Fruit fly (Drosophila melanogaster) whole organism, wandering third instar larva: ENCODE results near the gene CG13841.

Experiments
- Abd-B ChIP-seq: fragments of >200 bp; optimal IDR thresholded peaks from 2 replicates; lab custom pipeline; 2017; ENCODE audit warnings: missing biosample characterization, missing genetic modification characterization
- Jra ChIP-seq: sonication (Bioruptor generic); optimal IDR thresholded peaks from 2 replicates; lab custom pipeline; 2016; ENCODE audit warnings: missing biosample characterization, missing genetic modification characterization
- brk ChIP-seq: fragments of 200-800 bp; sonication (Bioruptor generic); optimal IDR thresholded peaks from 2 replicates; lab custom pipeline; 2016; ENCODE audit warnings: missing biosample characterization, mild to moderate bottlenecking, missing genetic modification characterization
- fru ChIP-seq: fragments of 200-800 bp; sonication (Bioruptor generic); optimal IDR thresholded peaks from 3 replicates; lab custom pipeline; 2016; ENCODE audit warnings: missing biosample characterization, mild to moderate bottlenecking, missing genetic modification characterization
- tai ChIP-seq: sonication (Bioruptor generic); optimal IDR thresholded peaks from 2 replicates; lab custom pipeline; 2016; ENCODE audit warnings: missing biosample characterization, missing genetic modification characterization
- woc ChIP-seq: sonication (Bioruptor generic); optimal IDR thresholded peaks from 2 replicates; lab custom pipeline; 2016; ENCODE audit warnings: missing biosample characterization, mild to moderate bottlenecking, missing genetic modification characterization

DNA sequence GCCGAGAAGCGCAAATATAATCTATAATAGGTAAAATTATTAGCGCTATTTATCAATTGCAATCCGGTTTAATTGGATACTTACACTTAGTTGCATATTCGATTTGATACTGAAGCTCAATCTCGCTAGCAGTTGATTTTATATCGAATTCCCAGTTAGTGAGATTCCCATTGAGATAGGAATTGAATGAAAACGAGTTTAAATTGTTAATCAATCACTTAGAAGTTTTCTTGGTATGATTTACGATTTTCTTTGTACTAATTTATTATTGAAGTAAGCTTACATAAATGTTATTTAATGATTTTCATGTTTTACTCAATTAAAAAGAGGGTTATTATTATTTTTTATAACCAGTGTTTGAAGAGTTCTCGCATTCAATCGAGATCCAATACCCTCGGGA lies 2.1 kb upstream of the CG13841 start, which contains the start of gene CG43092:
- TF ChIP-seq fru (GFP tag; lab: Kevin White, UChicago) (no peak), brk (GFP tag; lab: Kevin White, UChicago) (no peak), tai (GFP tag; lab: Kevin White, UChicago) (no peak), Abd-B (GFP tag; lab: Kevin White, UChicago) (no peak), Jra (GFP tag; lab: Kevin White, UChicago) (no peak), woc (GFP tag; lab: Kevin White, UChicago) (no peak)
